Fruit fly (Drosophila melanogaster) whole organism, embryonic: ENCODE measurements around the gene CG2129.

ENCODE experiments used
- Ada2b ChIP-seq: fragments of 200-800 bp; sonication (Bioruptor generic); IDR thresholded peaks from 2 replicates; pipeline ENCODE4 v1.3.6; 2022; ENCODE audit warnings: missing biosample characterization, missing genetic modification characterization
- Aef1 ChIP-seq: fragments of 200-800 bp; sonication (Bioruptor generic); IDR thresholded peaks from 3 replicates; pipeline ENCODE4 v1.3.6; 2022; ENCODE audit warnings: missing biosample characterization, missing genetic modification characterization
- Bdp1 ChIP-seq: fragments of 200-800 bp; sonication (Bioruptor generic); optimal IDR thresholded peaks from 3 replicates; lab custom pipeline; 2016; ENCODE audit warnings: missing biosample characterization, missing genetic modification characterization
- Blimp-1 ChIP-seq: fragments of 200-800 bp; sonication (Bioruptor generic); optimal IDR thresholded peaks from 3 replicates; lab custom pipeline; 2018; ENCODE audit warnings: missing biosample characterization, missing genetic modification characterization, mild to moderate bottlenecking, moderate library complexity, missing genetic modification reagents
- C15 ChIP-seq: fragments of 200-800 bp; sonication (Bioruptor generic); IDR thresholded peaks from 3 replicates; pipeline ENCODE4 v1.3.6; 2022; ENCODE audit warnings: missing biosample characterization, missing genetic modification characterization
- CG11085 ChIP-seq: fragments of 200-800 bp; sonication (Bioruptor generic); IDR thresholded peaks from 2 replicates; pipeline ENCODE4 v1.3.6; 2022; ENCODE audit warnings: missing biosample characterization, missing genetic modification characterization
- CG11504 ChIP-seq: fragments of 200-800 bp; sonication (Bioruptor generic); optimal IDR thresholded peaks from 3 replicates; lab custom pipeline; 2019; ENCODE audit warnings: missing biosample characterization, mild to moderate bottlenecking, missing genetic modification characterization, moderate library complexity
- CG11723 ChIP-seq: fragments of 200-800 bp; sonication (Bioruptor generic); optimal IDR thresholded peaks from 2 replicates; lab custom pipeline; 2017; ENCODE audit warnings: missing biosample characterization, mild to moderate bottlenecking, missing genetic modification characterization
- CG1233 ChIP-seq: fragments of 200-800 bp; sonication (Bioruptor generic); optimal IDR thresholded peaks from 4 replicates; lab custom pipeline; 2018; ENCODE audit warnings: missing biosample characterization, mild to moderate bottlenecking, missing genetic modification characterization
- CG12391 ChIP-seq: fragments of 200-800 bp; sonication (Bioruptor generic); optimal IDR thresholded peaks from 3 replicates; lab custom pipeline; 2018; ENCODE audit warnings: missing biosample characterization, mild to moderate bottlenecking, missing genetic modification characterization, moderate library complexity
- CG12659 ChIP-seq: fragments of 200-800 bp; sonication (Bioruptor generic); optimal IDR thresholded peaks from 3 replicates; lab custom pipeline; 2017; ENCODE audit warnings: mild to moderate bottlenecking, missing biosample characterization, missing genetic modification reagents, missing genetic modification characterization
- CG12769 ChIP-seq: fragments of 200-800 bp; sonication (Bioruptor generic); optimal IDR thresholded peaks from 2 replicates; lab custom pipeline; 2019; ENCODE audit warnings: missing biosample characterization, mild to moderate bottlenecking, missing genetic modification characterization, moderate library complexity
- CG13296 ChIP-seq: fragments of 200-800 bp; sonication (Bioruptor generic); optimal IDR thresholded peaks from 3 replicates; lab custom pipeline; 2018; ENCODE audit warnings: missing biosample characterization, mild to moderate bottlenecking, missing genetic modification characterization
- CG13424 ChIP-seq: fragments of 200-800 bp; sonication (Bioruptor generic); optimal IDR thresholded peaks from 2 replicates; lab custom pipeline; 2019; ENCODE audit warnings: missing biosample characterization, mild to moderate bottlenecking, missing genetic modification characterization, moderate library complexity
- CG13775 ChIP-seq: fragments of 200-800 bp; sonication (Bioruptor generic); optimal IDR thresholded peaks from 3 replicates; lab custom pipeline; 2017; ENCODE audit warnings: missing biosample characterization, mild to moderate bottlenecking, missing genetic modification characterization
- CG14667 ChIP-seq: fragments of 200-800 bp; sonication (Bioruptor generic); IDR thresholded peaks from 2 replicates; pipeline ENCODE4 v1.3.6; 2022; ENCODE audit warnings: missing biosample characterization, missing genetic modification characterization
- CG14860 ChIP-seq: fragments of 200-800 bp; sonication (Bioruptor generic); IDR thresholded peaks from 3 replicates; pipeline ENCODE4 v1.3.6; 2022; ENCODE audit warnings: missing biosample characterization, missing genetic modification characterization; ENCODE audit not compliant: partially characterized antibody
- CG1647 ChIP-seq: fragments of 200-800 bp; sonication (Bioruptor generic); optimal IDR thresholded peaks from 3 replicates; lab custom pipeline; 2016; ENCODE audit warnings: missing biosample characterization, missing genetic modification characterization
- CG16863 ChIP-seq: fragments of 200-800 bp; sonication (Bioruptor generic); optimal IDR thresholded peaks from 3 replicates; lab custom pipeline; 2016; ENCODE audit warnings: missing biosample characterization, missing genetic modification characterization
- CG18262 ChIP-seq: fragments of 200-800 bp; optimal IDR thresholded peaks from 3 replicates; lab custom pipeline; 2019; ENCODE audit warnings: missing biosample characterization, mild to moderate bottlenecking, missing genetic modification characterization, moderate library complexity
- CG2678 ChIP-seq: fragments of 200-800 bp; sonication (Bioruptor generic); optimal IDR thresholded peaks from 3 replicates; lab custom pipeline; 2019; ENCODE audit warnings: missing biosample characterization, mild to moderate bottlenecking, missing genetic modification characterization, moderate library complexity
- CG30403 ChIP-seq: fragments of 200-800 bp; sonication (Bioruptor generic); optimal IDR thresholded peaks from 3 replicates; lab custom pipeline; 2016; ENCODE audit warnings: missing biosample characterization, missing genetic modification characterization
- CG31441 ChIP-seq: fragments of 200-800 bp; sonication (Bioruptor generic); IDR thresholded peaks from 2 replicates; pipeline ENCODE4 v1.3.6; 2022; ENCODE audit warnings: missing biosample characterization, missing genetic modification characterization
- CG34422 ChIP-seq: fragments of 200-800 bp; sonication (Bioruptor generic); IDR thresholded peaks from 3 replicates; pipeline ENCODE4 v1.3.6; 2022; ENCODE audit warnings: missing biosample characterization, missing genetic modification characterization
- CG4707 ChIP-seq: fragments of 200-800 bp; sonication (Bioruptor generic); optimal IDR thresholded peaks from 2 replicates; lab custom pipeline; 2018; ENCODE audit warnings: missing biosample characterization, mild to moderate bottlenecking, missing genetic modification characterization, moderate library complexity
- CG7556 ChIP-seq: fragments of 200-800 bp; sonication (Bioruptor generic); optimal IDR thresholded peaks from 2 replicates; lab custom pipeline; 2017; ENCODE audit warnings: missing biosample characterization, mild to moderate bottlenecking, missing genetic modification characterization
- CG7786 ChIP-seq: fragments of 200-800 bp; sonication (Bioruptor generic); optimal IDR thresholded peaks from 2 replicates; lab custom pipeline; 2016; ENCODE audit warnings: missing biosample characterization, missing genetic modification characterization
- CG9437 ChIP-seq: fragments of 200-800 bp; sonication (Bioruptor generic); optimal IDR thresholded peaks from 2 replicates; lab custom pipeline; 2018; ENCODE audit warnings: missing biosample characterization, mild to moderate bottlenecking, missing genetic modification characterization
- CoRest ChIP-seq: fragments of 200-800 bp; sonication (Bioruptor generic); optimal IDR thresholded peaks from 3 replicates; lab custom pipeline; 2018; ENCODE audit warnings: missing biosample characterization, mild to moderate bottlenecking, missing genetic modification characterization, moderate library complexity
- D19B ChIP-seq: fragments of 200-800 bp; sonication (Bioruptor generic); optimal IDR thresholded peaks from 2 replicates; lab custom pipeline; 2017; ENCODE audit warnings: missing biosample characterization, mild to moderate bottlenecking, missing genetic modification characterization
- H2.0 ChIP-seq: fragments of 200-800 bp; sonication (Bioruptor generic); IDR thresholded peaks from 2 replicates; pipeline ENCODE4 v1.3.6; 2022; ENCODE audit warnings: missing biosample characterization, missing genetic modification characterization
- Hr3 ChIP-seq: fragments of 200-800 bp; sonication (Bioruptor generic); optimal IDR thresholded peaks from 3 replicates; lab custom pipeline; 2016; ENCODE audit warnings: missing biosample characterization, missing genetic modification characterization
- MBD-R2 ChIP-seq: fragments of 200-800 bp; sonication (Bioruptor generic); IDR thresholded peaks from 2 replicates; pipeline ENCODE4 v1.3.6; 2022; ENCODE audit warnings: missing biosample characterization, missing genetic modification characterization
- MESR4 ChIP-seq: fragments of 200-800 bp; sonication (Bioruptor generic); optimal IDR thresholded peaks from 2 replicates; lab custom pipeline; 2018; ENCODE audit warnings: missing biosample characterization, mild to moderate bottlenecking, missing genetic modification characterization, moderate library complexity
- Med ChIP-seq: fragments of 200-800 bp; sonication (Bioruptor generic); peaks from one replicate; lab custom pipeline; 2016; ENCODE audit warnings: missing biosample characterization, missing genetic modification characterization, mild to moderate bottlenecking, inconsistent platforms, moderate library complexity
- Nf-YB ChIP-seq: fragments of 200-800 bp; sonication (Bioruptor generic); optimal IDR thresholded peaks from 3 replicates; lab custom pipeline; 2019; ENCODE audit warnings: missing biosample characterization, mild to moderate bottlenecking, missing genetic modification characterization, moderate library complexity
- Ptx1 ChIP-seq: fragments of 200-800 bp; sonication (Bioruptor generic); IDR thresholded peaks from 2 replicates; pipeline ENCODE4 v1.3.6; 2022; ENCODE audit warnings: missing biosample characterization, missing genetic modification characterization
- Six4 ChIP-seq: fragments of 200-800 bp; sonication (Bioruptor generic); optimal IDR thresholded peaks from 2 replicates; lab custom pipeline; 2016; ENCODE audit warnings: missing biosample characterization, missing genetic modification characterization
- Xbp1 ChIP-seq: fragments of 200-800 bp; sonication (Bioruptor generic); optimal IDR thresholded peaks from 3 replicates; lab custom pipeline; 2016; ENCODE audit warnings: missing biosample characterization, mild to moderate bottlenecking, missing genetic modification characterization
- YL-1 ChIP-seq: fragments of 200-800 bp; sonication (Bioruptor generic); optimal IDR thresholded peaks from 3 replicates; lab custom pipeline; 2017; ENCODE audit warnings: missing biosample characterization, mild to moderate bottlenecking, missing genetic modification characterization
- corto ChIP-seq: fragments of 200-800 bp; sonication (Bioruptor generic); optimal IDR thresholded peaks from 2 replicates; lab custom pipeline; 2016; ENCODE audit warnings: missing biosample characterization, mild to moderate bottlenecking, missing genetic modification characterization, moderate library complexity
- dm ChIP-seq: fragments of 200-800 bp; sonication (Bioruptor generic); optimal IDR thresholded peaks from 3 replicates; lab custom pipeline; 2016; ENCODE audit warnings: missing biosample characterization, missing genetic modification characterization
- eve ChIP-seq, 2 experiments: fragments of >200 bp; optimal IDR thresholded peaks; 2 replicates each; lab custom pipeline; 2017; ENCODE audit warnings: missing biosample characterization in 2 of 2, missing genetic modification characterization in 2 of 2
- fu2 ChIP-seq: fragments of 200-800 bp; sonication (Bioruptor generic); optimal IDR thresholded peaks from 2 replicates; lab custom pipeline; 2016; ENCODE audit warnings: missing biosample characterization, missing genetic modification characterization
- h ChIP-seq: fragments of >200 bp; optimal IDR thresholded peaks from 2 replicates; lab custom pipeline; 2017
- hkb ChIP-seq, 2 experiments: fragments of 200-800 bp in 1 of 2; fragments of >200 bp in 1 of 2; sonication (Bioruptor generic) in 1 of 2; IDR thresholded peaks in 1 of 2; optimal IDR thresholded peaks in 1 of 2; 2 replicates each; pipeline versions ENCODE4 v1.3.6 to Lab custom; 2017 to 2022; ENCODE audit warnings: missing biosample characterization in 1 of 2, missing genetic modification characterization in 1 of 2
- luna ChIP-seq: fragments of 200-800 bp; sonication (Bioruptor generic); optimal IDR thresholded peaks from 2 replicates; lab custom pipeline; 2016; ENCODE audit warnings: missing biosample characterization, missing genetic modification characterization
- otp ChIP-seq: fragments of 200-800 bp; sonication (Bioruptor generic); IDR thresholded peaks from 3 replicates; pipeline ENCODE4, ENCODE4 v1.3.6; 2022; ENCODE audit warnings: missing biosample characterization, missing genetic modification characterization
- prd ChIP-seq, 3 experiments: fragments of >200 bp in 2 of 3; fragments of 200-800 bp in 1 of 3; sonication (Bioruptor generic) in 1 of 3; optimal IDR thresholded peaks in 2 of 3; IDR thresholded peaks in 1 of 3; 2 replicates in 2 of 3; 3 replicates in 1 of 3; pipeline versions ENCODE4 v1.3.6 to Lab custom; 2017 to 2022; ENCODE audit warnings: missing biosample characterization in 1 of 3, missing genetic modification characterization in 1 of 3
- repo ChIP-seq: fragments of 200-800 bp; sonication (Bioruptor generic); optimal IDR thresholded peaks from 2 replicates; lab custom pipeline; 2016; ENCODE audit warnings: missing biosample characterization, missing genetic modification characterization
- trem ChIP-seq: fragments of 200-800 bp; optimal IDR thresholded peaks from 3 replicates; lab custom pipeline; 2019; ENCODE audit warnings: missing biosample characterization, mild to moderate bottlenecking, missing genetic modification characterization, moderate library complexity

The CG2129 gene

dm6 chrX:8196157-8196526 is 50.5 kb downstream of the CG2129 start (continued):
- peak; percentile 10 for TF ChIP-seq CG12391
- TF ChIP-seq CG7786 = no peak
- no peak for TF ChIP-seq Aef1 (GFP tag; lab: Robert Waterston, UW)
- TF ChIP-seq CG11085 = no peak
- no peak for TF ChIP-seq CG13296 (GFP tag; lab: Kevin White, UChicago)
- no peak for TF ChIP-seq CG14860 (GFP tag; lab: Robert Waterston, UW)
- TF ChIP-seq H2.0 (GFP tag; lab: Robert Waterston, UW) = 0 out of 2 replicates have a peak, but pooled peaks have one; percentile 15
- TF ChIP-seq CG1233 (GFP tag; lab: Kevin White, UChicago) = peak; percentile 9
- TF ChIP-seq h (lab: Kevin White, UChicago) = no peak
- no peak for TF ChIP-seq CG1647 (GFP tag; lab: Kevin White, UChicago)
- no peak for TF ChIP-seq dm (GFP tag; lab: Kevin White, UChicago)
- TF ChIP-seq CG13775 (GFP tag; lab: Kevin White, UChicago) = peak; percentile 2
- no peak for TF ChIP-seq fu2
- no peak for TF ChIP-seq D19B
- TF ChIP-seq Xbp1 (GFP tag; lab: Kevin White, UChicago) = no peak
- no peak for TF ChIP-seq Hr3
- TF ChIP-seq otp (GFP tag; lab: Robert Waterston, UW) = 0 out of 3 replicates have a peak, but pooled peaks have one; percentile 14
- 0 out of 2 replicates have a peak, but pooled peaks have one; percentile 6 for TF ChIP-seq Ptx1 (GFP tag; lab: Robert Waterston, UW)
- peak; percentile 42 for TF ChIP-seq CoRest (tag; lab: Kevin White, UChicago)
- no peak for TF ChIP-seq C15
- peak; percentile 44 for TF ChIP-seq CG9437 (GFP tag; lab: Kevin White, UChicago)
- peak; percentile 2 for TF ChIP-seq CG12659
- peak; percentile 34 for TF ChIP-seq Med (GFP tag; lab: Kevin White, UChicago)
- no peak for TF ChIP-seq CG4707 (GFP tag; lab: Kevin White, UChicago)
- TF ChIP-seq Blimp-1 (GFP tag; lab: Kevin White, UChicago) = no peak
- TF ChIP-seq CG12769 = no peak
- no peak for TF ChIP-seq CG34422 (GFP tag; lab: Robert Waterston, UW)
- no peak for TF ChIP-seq Six4 (GFP tag; lab: Kevin White, UChicago)
- TF ChIP-seq CG14667 = no peak
- TF ChIP-seq repo (GFP tag; lab: Kevin White, UChicago) = no peak
- TF ChIP-seq CG11723 (GFP tag; lab: Kevin White, UChicago) = peak; percentile 4
- TF ChIP-seq YL-1 (GFP tag; lab: Kevin White, UChicago) = no peak
- TF ChIP-seq CG31441 (GFP tag; lab: Robert Waterston, UW) = peak; percentile 27; the same call in 1 of the 2 replicates
- TF ChIP-seq eve (GFP tag; optimal IDR thresholded peaks at IDR 0.05; lab: Kevin White, UChicago) = peak in 1 of 2 experiments; percentile 81
- TF ChIP-seq MBD-R2 (GFP tag; lab: Robert Waterston, UW) = no peak
- no peak for TF ChIP-seq CG16863 (GFP tag; lab: Kevin White, UChicago)
- TF ChIP-seq hkb (optimal IDR thresholded peaks at IDR 0.05; lab: Kevin White, UChicago) = no peak
- no peak for TF ChIP-seq hkb (GFP tag; IDR thresholded peaks at IDR 0.05; lab: Robert Waterston, UW)
- no peak for TF ChIP-seq MESR4 (GFP tag; lab: Kevin White, UChicago)
- peak; percentile 40 for TF ChIP-seq CG13424
- TF ChIP-seq corto (GFP tag; lab: Kevin White, UChicago) = no peak
- TF ChIP-seq CG2678 (tag; lab: Kevin White, UChicago) = peak; percentile 34
- peak; percentile 27 for TF ChIP-seq CG30403 (GFP tag; lab: Kevin White, UChicago)
- no peak for TF ChIP-seq luna (GFP tag; lab: Kevin White, UChicago)
- TF ChIP-seq CG18262 (tag; lab: Kevin White, UChicago) = peak; percentile 35
- TF ChIP-seq Nf-YB (GFP tag; lab: Kevin White, UChicago) = no peak
- peak; percentile 24 for TF ChIP-seq CG11504
- TF ChIP-seq Ada2b = no peak
- TF ChIP-seq prd (optimal IDR thresholded peaks at IDR 0.05; lab: Kevin White, UChicago) = no peak
- TF ChIP-seq prd (GFP tag; IDR thresholded peaks at IDR 0.05; lab: Robert Waterston, UW) = no peak; the same call in 2 of the 3 replicates
- peak; percentile 43 for TF ChIP-seq CG7556
- no peak for TF ChIP-seq Bdp1
- no peak for TF ChIP-seq trem (tag; lab: Kevin White, UChicago)
